Worm (Caenorhabditis elegans): ENCODE data around the gene C38H2.3.

- TF ChIP-seq nhr-129 (tag; optimal IDR thresholded peaks at IDR 0.05) = no peak
- TF ChIP-seq nhr-237 (tag; optimal IDR thresholded peaks at IDR 0.05) = no peak
Measured at ce11 chrIII:10404918-10405317, 18.5 kb upstream of the C38H2.3 start, which contains the start of the genes M03C11.3 and chl-1.

Measured in whole organism, L2 larva.